Worm (Caenorhabditis elegans) whole organism, L1 larva: ENCODE results near the gene srh-74.
A peak's percentile ranks its signal among the peaks of the same experiment; 100 is the strongest.

Experiments
- aly-2 ChIP-seq: fragments of 150-350 bp; optimal IDR thresholded peaks from 2 replicates; lab custom pipeline; 2014; ENCODE audit warnings: missing biosample characterization, missing genetic modification characterization
- blmp-1 ChIP-seq: fragments of 150-350 bp; optimal IDR thresholded peaks from 2 replicates; lab custom pipeline; 2014; ENCODE audit warnings: missing biosample characterization, missing genetic modification characterization
- fkh-10 ChIP-seq: sonication (generic microtip); optimal IDR thresholded peaks from 2 replicates; lab custom pipeline; 2017; ENCODE audit warnings: missing biosample characterization, missing genetic modification reagents, missing genetic modification characterization
- hlh-4 ChIP-seq: sonication (generic microtip); optimal IDR thresholded peaks from 2 replicates; lab custom pipeline; 2016; ENCODE audit warnings: mild to moderate bottlenecking, missing genetic modification characterization, missing compliant biosample characterization
- lin-35 ChIP-seq, 2 experiments: fragments of 150-350 bp; optimal IDR thresholded peaks; 2 replicates each; lab custom pipeline; 2014; ENCODE audit warnings: missing biosample characterization in 2 of 2, missing genetic modification characterization in 2 of 2, missing genetic modification reagents in 2 of 2
- nhr-28 ChIP-seq: fragments of 150-350 bp; optimal IDR thresholded peaks from 2 replicates; lab custom pipeline; 2014; ENCODE audit warnings: missing biosample characterization, missing genetic modification characterization
- snu-23 ChIP-seq: sonication (generic microtip); optimal IDR thresholded peaks from 2 replicates; lab custom pipeline; 2016; ENCODE audit warnings: missing genetic modification characterization, missing compliant biosample characterization
- unc-30 ChIP-seq: sonication (generic microtip); optimal IDR thresholded peaks from 2 replicates; lab custom pipeline; 2017; ENCODE audit warnings: missing biosample characterization, missing genetic modification characterization

DNA sequence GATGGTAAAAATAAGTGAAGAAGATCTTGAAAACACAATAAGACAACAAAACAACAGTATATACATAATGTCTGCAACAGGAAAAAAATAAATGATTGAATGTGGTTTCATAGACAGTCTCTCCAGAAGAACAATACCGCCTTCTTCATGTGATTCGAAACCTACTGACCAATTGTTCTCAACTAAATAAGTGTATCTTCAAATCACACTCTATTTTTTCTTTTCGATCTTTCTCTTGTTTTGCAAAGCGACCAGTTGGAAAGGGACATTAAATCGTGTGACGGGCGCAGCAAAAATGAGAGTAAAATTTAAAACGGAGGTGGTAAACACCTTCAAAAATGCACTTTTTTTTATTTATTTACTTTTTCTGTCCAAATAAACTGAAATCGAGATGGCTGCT is 13.3 kb upstream of the srh-74 start:
- peak; percentile 40 for TF ChIP-seq snu-23 (GFP tag; lab: Kevin White, UChicago)
- peak; percentile 90 for TF ChIP-seq blmp-1 (tag; lab: Kevin White, UChicago)
- no peak for TF ChIP-seq hlh-4
- TF ChIP-seq fkh-10 (GFP tag; lab: Kevin White, UChicago): no peak
- TF ChIP-seq nhr-28 (tag; lab: Kevin White, UChicago): no peak
- no peak for TF ChIP-seq unc-30
- no peak for TF ChIP-seq aly-2 (tag; lab: Kevin White, UChicago)
- TF ChIP-seq lin-35 (GFP tag; optimal IDR thresholded peaks at IDR 0.05; lab: Kevin White, UChicago): peak in 1 of 2 experiments; percentile 15
